Worm (Caenorhabditis elegans) whole organism, early embryonic: Measurements from ENCODE around the gene nlp-59.

Experiments
- B0310.2 ChIP-seq: sonication (generic microtip); optimal IDR thresholded peaks from 2 replicates; lab custom pipeline; 2016; ENCODE audit warnings: mild to moderate bottlenecking, missing genetic modification characterization, missing compliant biosample characterization
- F13C5.2 ChIP-seq: sonication (generic microtip); optimal IDR thresholded peaks from 2 replicates; lab custom pipeline; 2017; ENCODE audit warnings: mild to moderate bottlenecking, missing genetic modification characterization, inconsistent platforms, missing compliant biosample characterization
- aly-1 ChIP-seq: sonication (generic microtip); optimal IDR thresholded peaks from 2 replicates; lab custom pipeline; 2016; ENCODE audit warnings: missing genetic modification characterization, missing compliant biosample characterization
- ceh-36 ChIP-seq: sonication (generic microtip); optimal IDR thresholded peaks from 2 replicates; lab custom pipeline; 2016; ENCODE audit warnings: missing genetic modification characterization, inconsistent platforms, missing compliant biosample characterization
- ets-7 ChIP-seq: sonication (generic microtip); optimal IDR thresholded peaks from 2 replicates; lab custom pipeline; 2016; ENCODE audit warnings: missing genotype, missing genetic modification characterization, missing compliant biosample characterization
- flt-1 ChIP-seq: fragments of 200-800 bp; sonication (Bioruptor generic); IDR thresholded peaks from 2 replicates; pipeline ENCODE4 v1.3.6; 2022; ENCODE audit warnings: missing genetic modification characterization, missing compliant biosample characterization
- hmbx-1 ChIP-seq: sonication (generic microtip); optimal IDR thresholded peaks from 2 replicates; lab custom pipeline; 2016; ENCODE audit warnings: mild to moderate bottlenecking, missing genetic modification characterization, missing compliant biosample characterization
- hmg-4 ChIP-seq: fragments of 200-800 bp; sonication (Bioruptor generic); optimal IDR thresholded peaks from 2 replicates; lab custom pipeline; 2018; ENCODE audit warnings: mild to moderate bottlenecking, missing genetic modification characterization, missing compliant biosample characterization
- hnd-1 ChIP-seq: sonication (generic microtip); optimal IDR thresholded peaks from 2 replicates; lab custom pipeline; 2016; ENCODE audit warnings: missing genetic modification characterization, missing compliant biosample characterization
- pes-1 ChIP-seq: fragments of 200-800 bp; sonication (Bioruptor generic); IDR thresholded peaks from 2 replicates; pipeline ENCODE4 v1.3.6; 2022; ENCODE audit warnings: missing genetic modification reagents, missing genetic modification characterization, missing compliant biosample characterization
- scrt-1 ChIP-seq: fragments of 200-800 bp; sonication (Bioruptor generic); IDR thresholded peaks from 2 replicates; pipeline ENCODE4 v1.3.6; 2022; ENCODE audit warnings: missing genetic modification characterization, missing compliant biosample characterization
- sea-1 ChIP-seq: fragments of 200-800 bp; sonication (Bioruptor generic); conservative IDR thresholded peaks from 2 replicates; pipeline ENCODE4 v1.3.6; 2022; ENCODE audit warnings: missing genetic modification characterization, missing compliant biosample characterization
- tbx-11 ChIP-seq: fragments of 200-800 bp; sonication (Bioruptor generic); IDR thresholded peaks from 2 replicates; pipeline ENCODE4 v1.3.6; 2022; ENCODE audit warnings: missing genetic modification characterization, missing compliant biosample characterization
- tra-4 ChIP-seq: sonication (generic microtip); optimal IDR thresholded peaks from 2 replicates; lab custom pipeline; 2017; ENCODE audit warnings: missing genetic modification characterization, missing compliant biosample characterization

Gene nlp-59

ce11 chrV:15020229-15020628, 49.0 kb downstream of the nlp-59 start, which contains the start of gene F14H8.2:
TSS of gene F14H8.2 (minus strand) at chrV:15020329.
- TF ChIP-seq ets-7 (tag; lab: Kevin White, UChicago), result no peak
- no peak for TF ChIP-seq hmbx-1 (tag; lab: Kevin White, UChicago)
- no peak for TF ChIP-seq B0310.2 (tag; lab: Kevin White, UChicago)
- no peak for TF ChIP-seq aly-1
- no peak for TF ChIP-seq scrt-1 (GFP tag; lab: Robert Waterston, UW)
- TF ChIP-seq flt-1, result no peak
- TF ChIP-seq hmg-4 (GFP tag; lab: Kevin White, UChicago), result no peak
- no peak for TF ChIP-seq hnd-1
- TF ChIP-seq ceh-36 (tag; lab: Kevin White, UChicago), result no peak
- TF ChIP-seq F13C5.2 (tag; lab: Kevin White, UChicago), result no peak
- TF ChIP-seq tra-4 (tag; lab: Kevin White, UChicago), result no peak
- TF ChIP-seq tbx-11, result no peak
- no peak for TF ChIP-seq sea-1
- TF ChIP-seq pes-1 (GFP tag; lab: Robert Waterston, UW), result no peak

ce11 chrV:15020732-15021131, 49.5 kb downstream of the nlp-59 start, which contains the start of gene F14H8.5:
TSS of gene F14H8.5 (plus strand) at chrV:15021032.
- TF ChIP-seq sea-1, result no peak
